Worm (Caenorhabditis elegans) whole organism, L1 larva: Measurements from ENCODE around the gene srd-67.

Experiments used
- ama-1 ChIP-seq: fragments of 150-350 bp; optimal IDR thresholded peaks from 2 replicates; lab custom pipeline; 2014
- lin-13 ChIP-seq: fragments of 150-350 bp; optimal IDR thresholded peaks from 2 replicates; lab custom pipeline; 2014; ENCODE audit warnings: missing biosample characterization, missing genetic modification reagents, missing genetic modification characterization
- mdl-1 ChIP-seq, 2 experiments: fragments of 150-350 bp; optimal IDR thresholded peaks; 2 replicates each; lab custom pipeline; 2014 to 2017; ENCODE audit warnings: missing biosample characterization in 2 of 2, missing genetic modification characterization in 2 of 2, inconsistent platforms in 1 of 2
- skn-1 ChIP-seq: fragments of 150-350 bp; optimal IDR thresholded peaks from 2 replicates; lab custom pipeline; 2014; ENCODE audit warnings: missing biosample characterization, missing genetic modification characterization
- snpc-4 ChIP-seq: fragments of 150-350 bp; optimal IDR thresholded peaks from 2 replicates; lab custom pipeline; 2014; ENCODE audit warnings: missing biosample characterization, missing genetic modification characterization
- unc-62 ChIP-seq: fragments of 150-350 bp; optimal IDR thresholded peaks from 2 replicates; lab custom pipeline; 2014; ENCODE audit warnings: missing biosample characterization, missing genetic modification reagents, missing genetic modification characterization

DNA sequence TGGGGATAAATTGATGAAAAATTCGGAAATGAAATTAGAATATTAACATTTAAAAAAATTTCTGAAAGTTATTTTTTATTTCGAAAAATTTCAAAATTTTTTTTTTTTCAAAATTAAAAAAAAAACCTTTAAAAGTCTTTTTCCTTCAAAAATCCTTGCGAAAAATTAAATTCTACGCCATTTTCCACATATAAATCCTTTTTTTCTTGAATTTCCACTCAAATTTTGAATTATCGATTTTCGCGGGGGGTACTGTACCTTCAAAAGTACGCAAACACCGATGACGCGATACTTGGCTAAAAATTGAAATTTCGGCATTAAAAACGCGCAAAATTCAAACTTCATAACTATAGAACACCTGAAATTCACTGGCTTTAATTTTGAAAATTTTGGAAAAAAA lies 35.0 kb downstream of the srd-67 start:
- TF ChIP-seq skn-1 (tag; lab: Kevin White, UChicago) (no peak), unc-62 (no peak), ama-1 (no peak), snpc-4 (tag; lab: Kevin White, UChicago) (no peak), mdl-1 (tag; optimal IDR thresholded peaks at IDR 0.05; lab: Kevin White, UChicago) (no peak), lin-13 (no peak)
